Worm (Caenorhabditis elegans): ENCODE data around the gene nhr-70.

- TF ChIP-seq ama-1 (optimal IDR thresholded peaks at IDR 0.05): no peak
- TF ChIP-seq ceh-13 (GFP tag; optimal IDR thresholded peaks at IDR 0.05): no peak
- TF ChIP-seq ceh-36 (tag; optimal IDR thresholded peaks at IDR 0.05): no peak
- no peak for TF ChIP-seq aly-1 (tag; optimal IDR thresholded peaks at IDR 0.05)
- TF ChIP-seq hmbx-1 (tag; optimal IDR thresholded peaks at IDR 0.05): no peak
Observed at ce11 chrV:18664026-18664425, 47.6 kb downstream of the nhr-70 start, which contains the start of gene Y69H2.3.
